Fruit fly (Drosophila melanogaster) whole organism: Measurements from ENCODE around the gene CG43232.

ENCODE experiments used
- CG8478 ChIP-seq: fragments of >200 bp; optimal IDR thresholded peaks from 2 replicates; lab custom pipeline; 2018; ENCODE audit warnings: inconsistent platforms
- Dll ChIP-seq: fragments of >200 bp; optimal IDR thresholded peaks from 2 replicates; lab custom pipeline; 2017
- EcR ChIP-seq, 2 experiments: fragments of >200 bp; optimal IDR thresholded peaks; 2 replicates each; lab custom pipeline; 2017; ENCODE audit warnings: missing biosample characterization in 2 of 2, missing genetic modification characterization in 2 of 2, missing genetic modification reagents in 2 of 2
- pan ChIP-seq: fragments of >200 bp; optimal IDR thresholded peaks from 2 replicates; lab custom pipeline; 2017
- psq ChIP-seq: fragments of >200 bp; optimal IDR thresholded peaks from 2 replicates; lab custom pipeline; 2017
- usp ChIP-seq: fragments of >200 bp; optimal IDR thresholded peaks from 2 replicates; lab custom pipeline; 2017; ENCODE audit warnings: missing biosample characterization, missing genetic modification characterization, mixed read lengths

The CG43232 gene

DNA sequence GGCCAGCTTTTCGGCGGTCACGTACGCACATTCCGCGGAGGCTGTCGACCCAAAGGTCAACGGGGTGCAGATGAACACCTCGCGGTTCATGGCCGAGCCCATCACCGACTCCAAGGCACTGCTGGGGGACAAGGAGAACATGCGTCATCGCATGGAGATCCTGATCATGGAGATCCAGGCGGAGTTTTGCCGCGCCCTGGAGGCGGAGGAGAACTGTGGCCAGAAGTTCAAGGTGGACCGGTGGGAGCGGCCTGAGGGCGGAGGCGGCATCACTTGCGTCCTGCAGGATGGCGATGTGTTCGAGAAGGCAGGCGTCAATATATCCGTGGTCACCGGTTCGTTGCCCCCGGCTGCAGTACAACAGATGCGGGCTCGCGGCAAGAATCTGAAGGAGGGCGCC is 32.7 kb downstream of the CG43232 start:
- no peak for TF ChIP-seq psq (lab: Kevin White, UChicago)
- no peak for TF ChIP-seq usp
- TF ChIP-seq pan (lab: Kevin White, UChicago) = no peak
- TF ChIP-seq CG8478 = no peak
- no peak for TF ChIP-seq Dll
- TF ChIP-seq EcR (GFP tag; optimal IDR thresholded peaks at IDR 0.05; lab: Kevin White, UChicago) = no peak

DNA sequence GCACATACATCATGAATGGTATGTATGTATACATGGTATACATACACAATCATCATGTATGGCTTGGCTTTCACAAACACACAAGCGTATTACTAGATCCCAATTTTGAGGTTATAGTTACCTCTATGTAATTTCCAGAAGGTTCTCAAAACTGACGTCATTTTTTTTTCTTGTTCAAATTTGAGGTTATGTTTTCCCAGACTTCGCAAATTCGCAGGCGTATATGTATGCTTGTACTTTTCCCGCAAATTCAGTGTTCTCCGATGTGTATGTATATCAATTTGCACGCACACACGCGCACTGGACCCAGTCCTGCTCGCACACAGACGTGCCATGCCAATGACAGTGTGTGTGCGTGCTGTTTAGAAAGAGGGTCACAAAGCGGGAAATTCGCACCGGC is 34.4 kb downstream of the CG43232 start:
- TF ChIP-seq pan (lab: Kevin White, UChicago) (no peak), EcR (GFP tag; optimal IDR thresholded peaks at IDR 0.05; lab: Kevin White, UChicago) (no peak), Dll (no peak), psq (lab: Kevin White, UChicago) (no peak), usp (no peak), CG8478 (no peak)

DNA sequence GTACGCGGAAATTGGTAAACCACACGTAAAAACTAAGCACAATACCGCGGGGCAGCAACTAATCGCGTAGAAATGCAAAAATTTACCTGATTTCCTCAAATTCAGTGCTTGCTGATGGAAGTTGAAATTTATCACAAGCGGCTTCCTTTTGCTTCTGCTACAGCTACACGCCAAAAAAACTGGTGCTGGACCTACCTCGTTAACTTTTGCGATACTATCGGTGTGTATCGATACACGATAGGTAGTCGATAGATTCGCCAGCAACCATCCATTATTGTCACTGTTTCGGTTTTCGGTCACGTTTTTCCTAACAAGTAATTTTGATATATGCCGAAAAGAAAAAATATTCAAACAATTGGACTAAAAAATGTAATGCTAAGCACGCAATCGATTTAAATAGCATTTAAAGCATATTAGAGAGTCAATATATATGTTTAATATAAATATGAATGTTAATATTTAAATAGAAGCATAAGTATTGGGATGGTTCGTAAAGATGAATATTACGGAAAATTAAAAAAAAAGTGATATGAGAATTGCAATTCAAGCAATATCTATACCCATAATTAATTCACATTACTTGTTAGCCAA is 35.6 kb downstream of the CG43232 start, which contains the start of gene Sumo:
Sumo (minus strand) TSS at position 223 of the 591 bp plus-strand sequence.
- TF ChIP-seq EcR (GFP tag; optimal IDR thresholded peaks at IDR 0.05; lab: Kevin White, UChicago) = no peak
- TF ChIP-seq usp = no peak
- TF ChIP-seq psq (lab: Kevin White, UChicago) = no peak
- no peak for TF ChIP-seq CG8478
- no peak for TF ChIP-seq Dll
- TF ChIP-seq pan (lab: Kevin White, UChicago) = no peak

DNA sequence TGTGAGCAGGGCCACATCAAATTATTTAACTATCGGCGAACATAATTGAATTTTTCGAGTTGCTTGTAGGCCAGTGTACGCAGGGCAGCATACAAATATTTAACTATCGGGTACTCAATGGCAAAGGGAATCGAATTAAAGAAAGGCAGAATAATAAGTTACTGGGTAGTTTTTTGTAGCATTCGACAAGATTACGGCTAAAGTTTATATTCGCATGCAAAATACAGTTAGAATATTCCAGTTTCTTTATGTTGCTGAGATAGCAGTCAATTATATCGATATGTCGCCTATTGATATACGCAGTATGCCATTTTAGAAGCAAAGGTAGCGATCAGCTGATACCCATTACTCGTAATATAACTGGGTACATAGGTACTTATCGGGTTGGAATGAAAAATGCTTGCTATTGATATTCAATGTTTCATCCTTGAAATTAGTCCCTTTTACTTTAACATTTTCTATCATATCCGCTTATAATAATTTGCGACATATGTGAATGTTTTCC is 36.1 kb downstream of the CG43232 start:
- TF ChIP-seq pan (lab: Kevin White, UChicago) = peak; percentile 89
- TF ChIP-seq psq (lab: Kevin White, UChicago) = no peak

DNA sequence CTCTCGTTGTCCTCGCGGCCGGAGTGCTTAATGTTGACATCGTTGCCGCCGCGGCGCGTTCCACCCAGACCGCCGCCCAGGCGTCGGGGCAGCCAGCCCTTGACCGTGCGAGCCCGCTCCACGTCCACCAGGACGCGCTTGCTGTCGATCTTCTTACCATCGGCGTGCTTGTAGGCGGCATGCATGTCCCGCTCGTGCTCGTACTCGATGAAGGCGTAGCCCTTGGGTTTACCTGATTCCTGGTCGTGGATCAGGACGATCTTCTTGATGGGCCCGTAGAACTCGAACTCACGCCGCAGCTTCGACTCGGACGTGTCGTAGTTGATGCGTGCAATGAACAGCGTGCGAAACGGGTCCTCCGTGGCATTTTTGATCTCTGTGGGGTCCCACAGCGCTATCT is 38.9 kb downstream of the CG43232 start:
- TF ChIP-seq usp (no peak), Dll (no peak), EcR (GFP tag; optimal IDR thresholded peaks at IDR 0.05; lab: Kevin White, UChicago) (no peak)

DNA sequence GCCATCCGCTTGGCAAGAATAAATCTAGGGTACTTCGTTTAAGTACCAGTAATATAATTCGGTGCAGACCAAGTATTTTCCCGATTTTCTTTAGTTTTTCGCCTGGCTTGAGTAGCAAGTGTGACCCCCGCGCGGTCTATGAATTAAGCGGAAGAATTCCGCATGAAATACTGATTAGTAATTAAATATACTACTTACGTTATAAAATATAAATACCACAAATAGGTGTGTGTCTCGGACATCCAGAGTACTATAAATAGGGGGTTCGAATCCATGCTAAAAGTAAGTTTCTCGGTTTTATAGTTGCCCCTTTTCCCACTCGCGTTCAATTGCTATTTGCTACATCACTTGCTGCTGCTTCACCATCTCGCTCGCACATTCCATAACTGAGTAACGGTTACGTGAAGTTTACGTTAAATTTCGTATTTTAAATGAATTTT is 39.7 kb downstream of the CG43232 start, which contains the start of gene snRNP-U1-70K:
snRNP-U1-70K (minus strand) TSS at position 141 of the 440 bp plus-strand sequence.
- TF ChIP-seq psq (lab: Kevin White, UChicago) = no peak
- TF ChIP-seq usp = no peak
- no peak for TF ChIP-seq Dll
- TF ChIP-seq CG8478 = no peak
